Fruit fly (Drosophila melanogaster) whole organism, embryonic: ENCODE measurements around the gene CG17145.

ENCODE experiments used
- Aef1 ChIP-seq: fragments of 200-800 bp; sonication (Bioruptor generic); IDR thresholded peaks from 3 replicates; pipeline ENCODE4 v1.3.6; 2022; ENCODE audit warnings: missing biosample characterization, missing genetic modification characterization
- CG10267 ChIP-seq: fragments of 200-800 bp; sonication (Bioruptor generic); optimal IDR thresholded peaks from 2 replicates; lab custom pipeline; 2018; ENCODE audit warnings: missing biosample characterization, mild to moderate bottlenecking, missing genetic modification characterization, moderate library complexity
- CG10274 ChIP-seq: fragments of 200-800 bp; sonication (Bioruptor generic); optimal IDR thresholded peaks from 3 replicates; lab custom pipeline; 2017; ENCODE audit warnings: missing biosample characterization, mild to moderate bottlenecking, missing genetic modification characterization
- CG11696 ChIP-seq: fragments of 200-800 bp; sonication (Bioruptor generic); IDR thresholded peaks from 2 replicates; pipeline ENCODE4 v1.3.6; 2022; ENCODE audit warnings: missing biosample characterization, missing genetic modification characterization
- CG12659 ChIP-seq: fragments of 200-800 bp; sonication (Bioruptor generic); optimal IDR thresholded peaks from 3 replicates; lab custom pipeline; 2017; ENCODE audit warnings: mild to moderate bottlenecking, missing biosample characterization, missing genetic modification reagents, missing genetic modification characterization
- CG13296 ChIP-seq: fragments of 200-800 bp; sonication (Bioruptor generic); optimal IDR thresholded peaks from 3 replicates; lab custom pipeline; 2018; ENCODE audit warnings: missing biosample characterization, mild to moderate bottlenecking, missing genetic modification characterization
- CG15269 ChIP-seq: fragments of 200-800 bp; sonication (Bioruptor generic); optimal IDR thresholded peaks from 2 replicates; lab custom pipeline; 2018; ENCODE audit warnings: missing biosample characterization, mild to moderate bottlenecking, missing genetic modification characterization, moderate library complexity
- CG15514 ChIP-seq: fragments of 200-800 bp; sonication (Bioruptor generic); optimal IDR thresholded peaks from 3 replicates; lab custom pipeline; 2017; ENCODE audit warnings: missing biosample characterization, missing genetic modification characterization, mild to moderate bottlenecking, moderate library complexity, missing genetic modification reagents
- CG16779 ChIP-seq: fragments of 200-800 bp; sonication (Bioruptor generic); IDR thresholded peaks from 2 replicates; pipeline ENCODE4 v1.3.6; 2022; ENCODE audit warnings: missing biosample characterization, missing genetic modification characterization
- CG18262 ChIP-seq: fragments of 200-800 bp; optimal IDR thresholded peaks from 3 replicates; lab custom pipeline; 2019; ENCODE audit warnings: missing biosample characterization, mild to moderate bottlenecking, missing genetic modification characterization, moderate library complexity
- CG1832 ChIP-seq: fragments of 200-800 bp; sonication (Bioruptor generic); optimal IDR thresholded peaks from 2 replicates; lab custom pipeline; 2017; ENCODE audit warnings: missing biosample characterization, mild to moderate bottlenecking, missing genetic modification characterization, inconsistent platforms
- CG2116 ChIP-seq: fragments of 200-800 bp; sonication (Bioruptor generic); optimal IDR thresholded peaks from 3 replicates; lab custom pipeline; 2018; ENCODE audit warnings: missing biosample characterization, mild to moderate bottlenecking, missing genetic modification characterization
- CG2712 ChIP-seq: fragments of 200-800 bp; optimal IDR thresholded peaks from 3 replicates; lab custom pipeline; 2019; ENCODE audit warnings: missing biosample characterization, mild to moderate bottlenecking, missing genetic modification characterization, moderate library complexity
- CG4404 ChIP-seq: fragments of 200-800 bp; sonication (Bioruptor generic); IDR thresholded peaks from 2 replicates; pipeline ENCODE4 v1.3.6; 2022; ENCODE audit warnings: missing biosample characterization, missing genetic modification characterization
- CG6791 ChIP-seq: fragments of 200-800 bp; sonication (Bioruptor generic); IDR thresholded peaks from 3 replicates; pipeline ENCODE4 v1.3.6; 2022; ENCODE audit warnings: missing biosample characterization, missing genetic modification characterization; ENCODE audit not compliant: partially characterized antibody
- CG7839 ChIP-seq: fragments of 200-800 bp; sonication (Bioruptor generic); optimal IDR thresholded peaks from 3 replicates; lab custom pipeline; 2018; ENCODE audit warnings: missing biosample characterization, mild to moderate bottlenecking, missing genetic modification characterization, moderate library complexity
- CG8089 ChIP-seq: fragments of 200-800 bp; sonication (Bioruptor generic); optimal IDR thresholded peaks from 3 replicates; lab custom pipeline; 2016; ENCODE audit warnings: missing biosample characterization, missing genetic modification characterization
- CG8281 ChIP-seq: fragments of 200-800 bp; sonication (Bioruptor generic); optimal IDR thresholded peaks from 2 replicates; lab custom pipeline; 2018; ENCODE audit warnings: missing biosample characterization, mild to moderate bottlenecking, missing genetic modification characterization, moderate library complexity
- CG9609 ChIP-seq: fragments of 200-800 bp; sonication (Bioruptor generic); optimal IDR thresholded peaks from 3 replicates; lab custom pipeline; 2016; ENCODE audit warnings: missing biosample characterization, missing genetic modification characterization
- CG9932 ChIP-seq: fragments of 200-800 bp; sonication (Bioruptor generic); IDR thresholded peaks from 2 replicates; pipeline ENCODE4 v1.3.6; 2022; ENCODE audit warnings: missing biosample characterization, missing genetic modification characterization
- CrebB ChIP-seq: fragments of 200-800 bp; sonication (Bioruptor generic); optimal IDR thresholded peaks from 3 replicates; lab custom pipeline; 2018; ENCODE audit warnings: missing biosample characterization, mild to moderate bottlenecking, missing genetic modification characterization
- D19A ChIP-seq: fragments of 200-800 bp; optimal IDR thresholded peaks from 3 replicates; lab custom pipeline; 2019; ENCODE audit warnings: missing biosample characterization, mild to moderate bottlenecking, missing genetic modification characterization, moderate library complexity
- Doc3 ChIP-seq: fragments of 200-800 bp; sonication (Bioruptor generic); IDR thresholded peaks from 3 replicates; pipeline ENCODE4 v1.3.6; 2022; ENCODE audit warnings: missing biosample characterization, missing genetic modification characterization; ENCODE audit not compliant: partially characterized antibody
- HHEX ChIP-seq: fragments of 200-800 bp; sonication (Bioruptor generic); optimal IDR thresholded peaks from 3 replicates; lab custom pipeline; 2017; ENCODE audit warnings: missing biosample characterization, mild to moderate bottlenecking, missing genetic modification characterization, missing genetic modification reagents
- HmgD ChIP-seq: fragments of 200-800 bp; sonication (Bioruptor generic); optimal IDR thresholded peaks from 3 replicates; lab custom pipeline; 2016; ENCODE audit warnings: missing biosample characterization, missing genetic modification characterization
- Hmx ChIP-seq: fragments of 200-800 bp; sonication (Bioruptor generic); optimal IDR thresholded peaks from 2 replicates; lab custom pipeline; 2016; ENCODE audit warnings: missing biosample characterization, missing genetic modification characterization
- MESR4 ChIP-seq: fragments of 200-800 bp; sonication (Bioruptor generic); optimal IDR thresholded peaks from 2 replicates; lab custom pipeline; 2018; ENCODE audit warnings: missing biosample characterization, mild to moderate bottlenecking, missing genetic modification characterization, moderate library complexity
- Mad ChIP-seq: fragments of 200-800 bp; sonication (Bioruptor generic); optimal IDR thresholded peaks from 2 replicates; lab custom pipeline; 2016; ENCODE audit warnings: missing biosample characterization, missing genetic modification characterization
- Max ChIP-seq: fragments of 200-800 bp; sonication (Bioruptor generic); optimal IDR thresholded peaks from 2 replicates; lab custom pipeline; 2016; ENCODE audit warnings: missing biosample characterization, mild to moderate bottlenecking, missing genetic modification characterization
- NfI ChIP-seq: fragments of 200-800 bp; sonication (Bioruptor generic); optimal IDR thresholded peaks from 3 replicates; lab custom pipeline; 2018; ENCODE audit warnings: missing biosample characterization, mild to moderate bottlenecking, missing genetic modification characterization, moderate library complexity
- Ptx1 ChIP-seq: fragments of 200-800 bp; sonication (Bioruptor generic); IDR thresholded peaks from 2 replicates; pipeline ENCODE4 v1.3.6; 2022; ENCODE audit warnings: missing biosample characterization, missing genetic modification characterization
- Spps ChIP-seq: fragments of 200-800 bp; sonication (Bioruptor generic); optimal IDR thresholded peaks from 2 replicates; lab custom pipeline; 2018; ENCODE audit warnings: missing biosample characterization, mild to moderate bottlenecking, missing genetic modification characterization
- Vsx1 ChIP-seq: fragments of 200-800 bp; sonication (Bioruptor generic); optimal IDR thresholded peaks from 2 replicates; lab custom pipeline; 2017; ENCODE audit warnings: missing biosample characterization, mild to moderate bottlenecking, missing genetic modification characterization, missing genetic modification reagents
- Xbp1 ChIP-seq: fragments of 200-800 bp; sonication (Bioruptor generic); optimal IDR thresholded peaks from 3 replicates; lab custom pipeline; 2016; ENCODE audit warnings: missing biosample characterization, mild to moderate bottlenecking, missing genetic modification characterization
- cato ChIP-seq: fragments of 200-800 bp; sonication (Bioruptor generic); optimal IDR thresholded peaks from 2 replicates; lab custom pipeline; 2016; ENCODE audit warnings: missing biosample characterization, missing genetic modification characterization, borderline replicate concordance
- cwo ChIP-seq: fragments of 200-800 bp; sonication (Bioruptor generic); optimal IDR thresholded peaks from 3 replicates; lab custom pipeline; 2017; ENCODE audit warnings: missing biosample characterization, missing genetic modification characterization, mild to moderate bottlenecking, moderate library complexity, missing genetic modification reagents
- dpn ChIP-seq, 2 experiments: fragments of 200-800 bp; sonication (Bioruptor generic); optimal IDR thresholded peaks; 3 replicates each; lab custom pipeline; 2016; ENCODE audit warnings: missing biosample characterization in 2 of 2, missing genetic modification characterization in 2 of 2
- dysf ChIP-seq: fragments of 200-800 bp; sonication (Bioruptor generic); IDR thresholded peaks from 3 replicates; pipeline ENCODE4 v1.3.6; 2022; ENCODE audit warnings: missing biosample characterization, missing genetic modification characterization
- eve ChIP-seq, 2 experiments: fragments of >200 bp; optimal IDR thresholded peaks; 2 replicates each; lab custom pipeline; 2017; ENCODE audit warnings: missing biosample characterization in 2 of 2, missing genetic modification characterization in 2 of 2
- fd96Cb ChIP-seq: fragments of 200-800 bp; sonication (Bioruptor generic); optimal IDR thresholded peaks from 2 replicates; lab custom pipeline; 2018; ENCODE audit warnings: missing biosample characterization, mild to moderate bottlenecking, missing genetic modification characterization, moderate library complexity
- gro ChIP-seq: fragments of 200-800 bp; sonication (Bioruptor generic); optimal IDR thresholded peaks from 2 replicates; lab custom pipeline; 2016; ENCODE audit warnings: missing biosample characterization, missing genetic modification characterization
- lab ChIP-seq: fragments of 200-800 bp; sonication (Bioruptor generic); optimal IDR thresholded peaks from 3 replicates; lab custom pipeline; 2017; ENCODE audit warnings: missing biosample characterization, missing genetic modification characterization, mild to moderate bottlenecking, moderate library complexity, missing genetic modification reagents
- lilli ChIP-seq: fragments of 200-800 bp; sonication (Bioruptor generic); optimal IDR thresholded peaks from 3 replicates; lab custom pipeline; 2016; ENCODE audit warnings: missing biosample characterization, missing genetic modification characterization
- pzg ChIP-seq: fragments of 200-800 bp; sonication (Bioruptor generic); optimal IDR thresholded peaks from 3 replicates; lab custom pipeline; 2018; ENCODE audit warnings: missing biosample characterization, mild to moderate bottlenecking, missing genetic modification characterization, moderate library complexity
- sr ChIP-seq: fragments of 200-800 bp; sonication (Bioruptor generic); IDR thresholded peaks from 3 replicates; pipeline ENCODE4 v1.3.6; 2022; ENCODE audit warnings: missing biosample characterization, missing genetic modification characterization
- twi ChIP-seq: fragments of 200-800 bp; optimal IDR thresholded peaks from 2 replicates; lab custom pipeline; 2019; ENCODE audit warnings: missing biosample characterization, mild to moderate bottlenecking, missing genetic modification characterization, moderate library complexity
- vvl ChIP-seq: fragments of 200-800 bp; sonication (Bioruptor generic); IDR thresholded peaks from 2 replicates; pipeline ENCODE4 v1.3.6; 2022; ENCODE audit warnings: missing biosample characterization, missing genetic modification characterization
- zfh1 ChIP-seq: fragments of 200-800 bp; sonication (Bioruptor generic); IDR thresholded peaks from 3 replicates; pipeline ENCODE4 v1.3.6; 2022; ENCODE audit warnings: missing biosample characterization, missing genetic modification characterization

CG17145 gene

DNA sequence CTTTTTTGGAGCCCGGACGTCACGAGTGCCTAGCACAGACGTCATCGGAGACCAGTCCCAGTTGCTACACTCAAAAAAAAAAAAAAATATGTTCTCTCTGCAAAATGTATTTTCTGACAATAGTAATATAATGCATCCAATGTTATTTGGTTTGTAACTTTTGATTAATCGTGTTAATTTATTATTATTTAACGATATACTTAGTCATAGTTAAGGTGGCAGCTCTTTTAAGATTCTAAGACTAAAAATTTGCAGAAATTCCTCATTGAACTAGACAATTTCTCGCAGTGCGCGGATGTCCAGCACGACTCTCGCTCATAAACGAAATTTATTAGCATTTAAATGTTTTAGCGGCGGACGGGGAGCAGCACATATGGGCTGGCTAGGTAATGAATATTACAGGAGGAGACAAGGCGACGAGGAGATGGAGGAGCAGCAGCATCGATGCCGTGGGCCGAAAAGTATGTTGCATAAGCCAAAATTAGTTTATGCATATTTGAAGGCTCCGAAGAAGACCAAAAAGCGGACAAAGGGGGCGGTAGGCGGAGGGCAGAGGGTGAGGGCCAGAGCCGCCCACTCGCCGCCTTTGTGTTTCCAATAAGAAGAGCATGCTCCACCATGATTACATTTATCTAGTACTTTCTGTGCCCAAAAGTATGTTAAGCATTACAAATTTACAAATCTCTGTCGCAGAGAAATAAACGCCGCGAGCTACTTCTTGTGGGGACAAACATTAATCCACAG is 38.1 kb upstream of the CG17145 start (continued):
- TF ChIP-seq cwo (GFP tag; lab: Kevin White, UChicago): peak; percentile 59
- no peak for TF ChIP-seq twi (tag; lab: Kevin White, UChicago)
- TF ChIP-seq CG10267 (tag; lab: Kevin White, UChicago): peak; percentile 36
- TF ChIP-seq CG4404 (GFP tag; lab: Robert Waterston, UW): peak; percentile 29; the same call in 1 of the 2 replicates
- TF ChIP-seq HmgD: no peak
- TF ChIP-seq CG6791 (GFP tag; lab: Robert Waterston, UW): no peak
- TF ChIP-seq dpn (GFP tag; optimal IDR thresholded peaks at IDR 0.05; lab: Kevin White, UChicago): peak in 1 of 2 experiments; percentile 17
- 0 out of 3 replicates have a peak, but pooled peaks have one; percentile 40 for TF ChIP-seq zfh1
- no peak for TF ChIP-seq MESR4 (GFP tag; lab: Kevin White, UChicago)
- no peak for TF ChIP-seq CG10274
- TF ChIP-seq vvl (GFP tag; lab: Robert Waterston, UW): peak; percentile 34; the same call in 1 of the 2 replicates
- peak; percentile 43; the same call in 2 of the 3 replicates for TF ChIP-seq Aef1 (GFP tag; lab: Robert Waterston, UW)
- TF ChIP-seq CG7839 (tag; lab: Kevin White, UChicago): peak; percentile 68
- peak; percentile 18 for TF ChIP-seq cato (GFP tag; lab: Kevin White, UChicago)
- TF ChIP-seq CG12659: peak; percentile 23
- no peak for TF ChIP-seq Vsx1 (GFP tag; lab: Kevin White, UChicago)
- peak; percentile 52 for TF ChIP-seq NfI (GFP tag; lab: Kevin White, UChicago)
- TF ChIP-seq HHEX (GFP tag; lab: Kevin White, UChicago): peak; percentile 48
- TF ChIP-seq CG8281 (tag; lab: Kevin White, UChicago): peak; percentile 7
- peak; percentile 56 for TF ChIP-seq CG18262
- no peak for TF ChIP-seq CG16779 (GFP tag; lab: Robert Waterston, UW)
- TF ChIP-seq CG2116 (GFP tag; lab: Kevin White, UChicago): no peak
- peak; percentile 69 for TF ChIP-seq dysf
- TF ChIP-seq Ptx1 (GFP tag; lab: Robert Waterston, UW): peak; percentile 46; the same call in 1 of the 2 replicates
- TF ChIP-seq CrebB (tag; lab: Kevin White, UChicago): no peak
- no peak for TF ChIP-seq Mad (GFP tag; lab: Kevin White, UChicago)
- peak; percentile 61 for TF ChIP-seq Xbp1 (GFP tag; lab: Kevin White, UChicago)
- TF ChIP-seq lab (GFP tag; lab: Kevin White, UChicago): peak; percentile 75
- peak; percentile 13 for TF ChIP-seq CG8089 (GFP tag; lab: Kevin White, UChicago)
- peak; percentile 56; the same call in 1 of the 2 replicates for TF ChIP-seq CG9932 (GFP tag; lab: Robert Waterston, UW)
- peak in 1 of 2 experiments; percentile 60 for TF ChIP-seq eve (GFP tag; optimal IDR thresholded peaks at IDR 0.05; lab: Kevin White, UChicago)
- TF ChIP-seq CG15514 (GFP tag; lab: Kevin White, UChicago): peak; percentile 21
- TF ChIP-seq CG13296 (GFP tag; lab: Kevin White, UChicago): peak; percentile 35
- 0 out of 3 replicates have a peak, but pooled peaks have one; percentile 12 for TF ChIP-seq sr (GFP tag; lab: Robert Waterston, UW)
- no peak for TF ChIP-seq CG11696
- TF ChIP-seq CG1832 (GFP tag; lab: Kevin White, UChicago): no peak
- peak; percentile 40 for TF ChIP-seq fd96Cb
- TF ChIP-seq CG15269 (tag; lab: Kevin White, UChicago): peak; percentile 59
- no peak for TF ChIP-seq Doc3 (GFP tag; lab: Robert Waterston, UW)
- TF ChIP-seq lilli (GFP tag; lab: Kevin White, UChicago): peak; percentile 54
- TF ChIP-seq Spps: no peak
- TF ChIP-seq Hmx (GFP tag; lab: Kevin White, UChicago): peak; percentile 3
- no peak for TF ChIP-seq gro
- TF ChIP-seq pzg: no peak
- no peak for TF ChIP-seq CG9609 (GFP tag; lab: Kevin White, UChicago)
- peak; percentile 11 for TF ChIP-seq D19A (tag; lab: Kevin White, UChicago)
- peak; percentile 9 for TF ChIP-seq Max (GFP tag; lab: Kevin White, UChicago)
- peak; percentile 72 for TF ChIP-seq CG2712 (tag; lab: Kevin White, UChicago)
